Worm (Caenorhabditis elegans): ENCODE data around the gene cpr-6.

ce11 chrX:6601967-6602366, 5.0 kb upstream of the cpr-6 start:
- TF ChIP-seq sea-1 (GFP tag; conservative IDR thresholded peaks at IDR 0.05): no peak
- TF ChIP-seq aly-1 (tag; optimal IDR thresholded peaks at IDR 0.05): no peak
- TF ChIP-seq hnd-1 (tag; optimal IDR thresholded peaks at IDR 0.05): no peak
- no peak for TF ChIP-seq ama-1 (optimal IDR thresholded peaks at IDR 0.05)
- no peak for TF ChIP-seq hmbx-1 (tag; optimal IDR thresholded peaks at IDR 0.05)
- TF ChIP-seq scrt-1 (GFP tag; IDR thresholded peaks at IDR 0.05): no peak
- TF ChIP-seq B0310.2 (tag; optimal IDR thresholded peaks at IDR 0.05): no peak
- no peak for TF ChIP-seq F13C5.2 (tag; optimal IDR thresholded peaks at IDR 0.05)
- no peak for TF ChIP-seq pes-1 (GFP tag; IDR thresholded peaks at IDR 0.05)
- TF ChIP-seq ceh-36 (tag; optimal IDR thresholded peaks at IDR 0.05): no peak

Measured in whole organism, early embryonic.